Worm (Caenorhabditis elegans) whole organism, L1 larva: ENCODE data around the gene C32A9.1.

Experiments
- ceh-82 ChIP-seq, 3 experiments: fragments of 150-350 bp in 1 of 3; sonication (generic microtip) in 2 of 3; optimal IDR thresholded peaks; 2 replicates each; lab custom pipeline; 2014 to 2017; ENCODE audit warnings: missing biosample characterization in 3 of 3, missing genetic modification characterization in 3 of 3
- mep-1 ChIP-seq: fragments of 150-350 bp; optimal IDR thresholded peaks from 2 replicates; lab custom pipeline; 2014; ENCODE audit warnings: missing biosample characterization, missing genetic modification characterization
- unc-62 ChIP-seq: fragments of 150-350 bp; optimal IDR thresholded peaks from 2 replicates; lab custom pipeline; 2014; ENCODE audit warnings: missing biosample characterization, missing genetic modification reagents, missing genetic modification characterization

- TF ChIP-seq ceh-82 (tag; optimal IDR thresholded peaks at IDR 0.05; lab: Kevin White, UChicago) (no peak), unc-62 (GFP tag; lab: Kevin White, UChicago) (no peak), mep-1 (peak; percentile 41)
Observed at ce11 chrX:10230872-10231271, 29.1 kb downstream of the C32A9.1 start.
